Worm (Caenorhabditis elegans) whole organism, L3 larva: ENCODE measurements around the gene micu-1.

Experiments
- elt-3 ChIP-seq, 3 experiments: fragments of 150-350 bp in 1 of 3; sonication (generic microtip) in 2 of 3; optimal IDR thresholded peaks; 2 replicates in 2 of 3; 4 replicates in 1 of 3; lab custom pipeline; 2014 to 2017; ENCODE audit warnings: missing biosample characterization in 3 of 3, missing genetic modification characterization in 3 of 3
- pqm-1 ChIP-seq: fragments of 150-350 bp; optimal IDR thresholded peaks from 2 replicates; lab custom pipeline; 2017; ENCODE audit warnings: missing biosample characterization, missing genetic modification characterization, inconsistent platforms
- zag-1 ChIP-seq: fragments of 150-350 bp; optimal IDR thresholded peaks from 2 replicates; lab custom pipeline; 2014; ENCODE audit warnings: missing biosample characterization, missing genetic modification characterization

DNA sequence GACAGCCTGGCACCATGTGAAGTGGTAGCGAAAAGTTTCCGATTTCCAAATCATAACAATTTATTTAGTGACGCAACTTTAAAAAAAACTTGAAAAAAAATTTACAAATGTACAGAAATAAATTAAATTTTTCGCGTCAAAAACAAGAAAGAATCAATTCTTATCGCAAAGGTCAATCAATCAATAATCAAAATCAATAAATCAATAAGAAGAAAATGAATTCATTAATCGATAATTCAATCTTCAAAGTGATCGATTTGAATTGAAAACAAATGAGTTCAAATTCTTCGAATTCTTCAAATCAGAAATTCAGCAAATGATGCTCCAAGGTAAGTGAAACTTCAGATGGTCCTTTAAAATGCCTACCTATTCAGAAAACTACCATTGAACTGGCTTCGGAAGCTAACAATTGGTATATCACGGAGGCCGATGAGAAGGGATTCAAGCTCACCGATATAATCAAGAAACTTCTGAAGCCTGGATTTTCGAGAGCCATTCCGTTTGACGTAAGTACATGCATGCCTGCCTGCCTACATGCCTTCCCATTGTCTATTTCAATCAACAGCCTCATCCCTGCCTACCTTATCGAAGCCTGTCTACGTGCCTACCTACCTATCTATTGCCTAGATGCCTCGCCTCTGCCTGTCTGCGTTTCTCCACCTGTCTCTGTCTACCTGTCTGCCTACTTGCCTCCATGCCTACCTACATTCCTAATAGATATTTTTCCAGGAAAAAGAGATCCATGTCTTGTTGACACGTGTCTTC, 22.3 kb downstream of the micu-1 start:
- no peak for TF ChIP-seq pqm-1 (tag; lab: Kevin White, UChicago)
- TF ChIP-seq zag-1, result no peak
- TF ChIP-seq elt-3 (tag; optimal IDR thresholded peaks at IDR 0.05; lab: Kevin White, UChicago), result no peak
